Fruit fly (Drosophila melanogaster) whole organism, embryonic: ENCODE data around the gene TfIIS.

Experiments used
- CG10321 ChIP-seq: fragments of 200-800 bp; sonication (Bioruptor generic); IDR thresholded peaks from 2 replicates; pipeline ENCODE4 v1.3.6; 2022; ENCODE audit warnings: missing biosample characterization, missing genetic modification characterization
- CG11398 ChIP-seq: fragments of 200-800 bp; sonication (Bioruptor generic); optimal IDR thresholded peaks from 2 replicates; lab custom pipeline; 2016; ENCODE audit warnings: missing biosample characterization, missing genetic modification characterization
- CG11504 ChIP-seq: fragments of 200-800 bp; sonication (Bioruptor generic); optimal IDR thresholded peaks from 3 replicates; lab custom pipeline; 2019; ENCODE audit warnings: missing biosample characterization, mild to moderate bottlenecking, missing genetic modification characterization, moderate library complexity
- CG12155 ChIP-seq: fragments of 200-800 bp; sonication (Bioruptor generic); optimal IDR thresholded peaks from 3 replicates; lab custom pipeline; 2016; ENCODE audit warnings: missing biosample characterization, missing genetic modification characterization
- CG13424 ChIP-seq: fragments of 200-800 bp; sonication (Bioruptor generic); optimal IDR thresholded peaks from 2 replicates; lab custom pipeline; 2019; ENCODE audit warnings: missing biosample characterization, mild to moderate bottlenecking, missing genetic modification characterization, moderate library complexity
- CG15073 ChIP-seq: fragments of 200-800 bp; sonication (Bioruptor generic); optimal IDR thresholded peaks from 2 replicates; lab custom pipeline; 2016; ENCODE audit warnings: missing biosample characterization, missing genetic modification characterization
- CG15514 ChIP-seq: fragments of 200-800 bp; sonication (Bioruptor generic); optimal IDR thresholded peaks from 3 replicates; lab custom pipeline; 2017; ENCODE audit warnings: missing biosample characterization, missing genetic modification characterization, mild to moderate bottlenecking, moderate library complexity, missing genetic modification reagents
- CG15696 ChIP-seq: fragments of 200-800 bp; sonication (Bioruptor generic); optimal IDR thresholded peaks from 2 replicates; lab custom pipeline; 2019; ENCODE audit warnings: missing biosample characterization, mild to moderate bottlenecking, missing genetic modification characterization, moderate library complexity
- CG17361 ChIP-seq: fragments of 200-800 bp; sonication (Bioruptor generic); IDR thresholded peaks from 3 replicates; pipeline ENCODE4 v1.3.6; 2022; ENCODE audit warnings: missing biosample characterization, missing genetic modification characterization
- CG17385 ChIP-seq: fragments of 200-800 bp; sonication (Bioruptor generic); optimal IDR thresholded peaks from 3 replicates; lab custom pipeline; 2018; ENCODE audit warnings: missing biosample characterization, mild to moderate bottlenecking, missing genetic modification characterization
- CG2120 ChIP-seq: fragments of 200-800 bp; sonication (Bioruptor generic); optimal IDR thresholded peaks from 3 replicates; lab custom pipeline; 2016; ENCODE audit warnings: missing biosample characterization, missing genetic modification characterization
- CG2199 ChIP-seq: fragments of 200-800 bp; sonication (Bioruptor generic); IDR thresholded peaks from 3 replicates; pipeline ENCODE4 v1.3.6; 2022; ENCODE audit warnings: missing biosample characterization, missing genetic modification characterization
- CG2678 ChIP-seq: fragments of 200-800 bp; sonication (Bioruptor generic); optimal IDR thresholded peaks from 3 replicates; lab custom pipeline; 2019; ENCODE audit warnings: missing biosample characterization, mild to moderate bottlenecking, missing genetic modification characterization, moderate library complexity
- CG30403 ChIP-seq: fragments of 200-800 bp; sonication (Bioruptor generic); optimal IDR thresholded peaks from 3 replicates; lab custom pipeline; 2016; ENCODE audit warnings: missing biosample characterization, missing genetic modification characterization
- CG3163 ChIP-seq: fragments of 200-800 bp; sonication (Bioruptor generic); optimal IDR thresholded peaks from 3 replicates; lab custom pipeline; 2016; ENCODE audit warnings: missing biosample characterization, missing genetic modification characterization
- CG42726 ChIP-seq: fragments of 200-800 bp; sonication (Bioruptor generic); IDR thresholded peaks from 2 replicates; pipeline ENCODE4 v1.3.6; 2022; ENCODE audit warnings: missing biosample characterization, missing genetic modification characterization; ENCODE audit not compliant: partially characterized antibody
- CG7556 ChIP-seq: fragments of 200-800 bp; sonication (Bioruptor generic); optimal IDR thresholded peaks from 2 replicates; lab custom pipeline; 2017; ENCODE audit warnings: missing biosample characterization, mild to moderate bottlenecking, missing genetic modification characterization
- CG8388 ChIP-seq: fragments of 200-800 bp; sonication (Bioruptor generic); optimal IDR thresholded peaks from 2 replicates; lab custom pipeline; 2019; ENCODE audit warnings: missing biosample characterization, mild to moderate bottlenecking, missing genetic modification characterization, moderate library complexity
- CG8924 ChIP-seq: fragments of 200-800 bp; optimal IDR thresholded peaks from 3 replicates; lab custom pipeline; 2019; ENCODE audit warnings: missing biosample characterization, mild to moderate bottlenecking, missing genetic modification characterization, moderate library complexity
- CG9932 ChIP-seq: fragments of 200-800 bp; sonication (Bioruptor generic); IDR thresholded peaks from 2 replicates; pipeline ENCODE4 v1.3.6; 2022; ENCODE audit warnings: missing biosample characterization, missing genetic modification characterization
- CTCF ChIP-seq: fragments of 200-800 bp; sonication (Bioruptor generic); optimal IDR thresholded peaks from 2 replicates; lab custom pipeline; 2017; ENCODE audit warnings: missing biosample characterization, mild to moderate bottlenecking, missing genetic modification characterization, moderate library complexity
- CoRest ChIP-seq: fragments of 200-800 bp; sonication (Bioruptor generic); optimal IDR thresholded peaks from 3 replicates; lab custom pipeline; 2018; ENCODE audit warnings: missing biosample characterization, mild to moderate bottlenecking, missing genetic modification characterization, moderate library complexity
- D19A ChIP-seq: fragments of 200-800 bp; optimal IDR thresholded peaks from 3 replicates; lab custom pipeline; 2019; ENCODE audit warnings: missing biosample characterization, mild to moderate bottlenecking, missing genetic modification characterization, moderate library complexity
- GATAe ChIP-seq: fragments of 200-800 bp; sonication (Bioruptor generic); conservative IDR thresholded peaks from 2 replicates; pipeline ENCODE4 v1.3.6; 2022; ENCODE audit warnings: missing biosample characterization, missing genetic modification characterization
- HHEX ChIP-seq: fragments of 200-800 bp; sonication (Bioruptor generic); optimal IDR thresholded peaks from 3 replicates; lab custom pipeline; 2017; ENCODE audit warnings: missing biosample characterization, mild to moderate bottlenecking, missing genetic modification characterization, missing genetic modification reagents
- HLH3B ChIP-seq: fragments of 200-800 bp; sonication (Bioruptor generic); IDR thresholded peaks from 2 replicates; pipeline ENCODE4 v1.3.6; 2022; ENCODE audit warnings: missing biosample characterization, missing genetic modification characterization
- HmgZ ChIP-seq: fragments of 200-800 bp; sonication (Bioruptor generic); optimal IDR thresholded peaks from 2 replicates; lab custom pipeline; 2018; ENCODE audit warnings: missing biosample characterization, mild to moderate bottlenecking, missing genetic modification characterization
- Hmr ChIP-seq: fragments of 200-800 bp; sonication (Bioruptor generic); optimal IDR thresholded peaks from 3 replicates; lab custom pipeline; 2017; ENCODE audit warnings: mild to moderate bottlenecking, missing biosample characterization, missing genetic modification reagents, missing genetic modification characterization
- Hsf ChIP-seq: fragments of 200-800 bp; sonication (Bioruptor generic); optimal IDR thresholded peaks from 3 replicates; lab custom pipeline; 2016; ENCODE audit warnings: missing biosample characterization, missing genetic modification characterization
- Oli ChIP-seq: fragments of 200-800 bp; sonication (Bioruptor generic); optimal IDR thresholded peaks from 2 replicates; lab custom pipeline; 2018; ENCODE audit warnings: missing biosample characterization, mild to moderate bottlenecking, missing genetic modification characterization, moderate library complexity
- PHDP ChIP-seq: fragments of 200-800 bp; sonication (Bioruptor generic); optimal IDR thresholded peaks from 3 replicates; lab custom pipeline; 2018; ENCODE audit warnings: missing biosample characterization, mild to moderate bottlenecking, missing genetic modification characterization, moderate library complexity
- Pdp1 ChIP-seq, 2 experiments: fragments of 200-800 bp; sonication (Bioruptor generic); optimal IDR thresholded peaks; 3 replicates each; lab custom pipeline; 2016; ENCODE audit warnings: missing biosample characterization in 2 of 2, missing genetic modification characterization in 2 of 2, mild to moderate bottlenecking in 1 of 2, moderate library complexity in 1 of 2
- Sox102F ChIP-seq: fragments of 200-800 bp; sonication (Bioruptor generic); optimal IDR thresholded peaks from 2 replicates; lab custom pipeline; 2018; ENCODE audit warnings: missing biosample characterization, mild to moderate bottlenecking, missing genetic modification characterization, moderate library complexity
- Ssrp ChIP-seq: fragments of 200-800 bp; sonication (Bioruptor generic); optimal IDR thresholded peaks from 2 replicates; lab custom pipeline; 2018; ENCODE audit warnings: missing biosample characterization, mild to moderate bottlenecking, missing genetic modification characterization, moderate library complexity
- Xbp1 ChIP-seq: fragments of 200-800 bp; sonication (Bioruptor generic); optimal IDR thresholded peaks from 3 replicates; lab custom pipeline; 2016; ENCODE audit warnings: missing biosample characterization, mild to moderate bottlenecking, missing genetic modification characterization
- abd-A ChIP-seq: fragments of 200-800 bp; sonication (Bioruptor generic); optimal IDR thresholded peaks from 3 replicates; lab custom pipeline; 2019; ENCODE audit warnings: missing biosample characterization, mild to moderate bottlenecking, missing genetic modification characterization, moderate library complexity
- bowl ChIP-seq: fragments of 200-800 bp; sonication (Bioruptor generic); IDR thresholded peaks from 2 replicates; pipeline ENCODE4 v1.3.6; 2022; ENCODE audit warnings: missing biosample characterization, missing genetic modification characterization
- bsh ChIP-seq, 2 experiments: fragments of 200-800 bp; sonication (Bioruptor generic); optimal IDR thresholded peaks; 2 replicates each; lab custom pipeline; 2017 to 2018; ENCODE audit warnings: mild to moderate bottlenecking in 2 of 2, missing biosample characterization in 2 of 2, missing genetic modification characterization in 2 of 2, moderate library complexity in 1 of 2
- fd96Cb ChIP-seq: fragments of 200-800 bp; sonication (Bioruptor generic); optimal IDR thresholded peaks from 2 replicates; lab custom pipeline; 2018; ENCODE audit warnings: missing biosample characterization, mild to moderate bottlenecking, missing genetic modification characterization, moderate library complexity
- grau ChIP-seq: fragments of 200-800 bp; optimal IDR thresholded peaks from 3 replicates; lab custom pipeline; 2019; ENCODE audit warnings: missing biosample characterization, mild to moderate bottlenecking, missing genetic modification characterization, moderate library complexity
- h ChIP-seq: fragments of >200 bp; optimal IDR thresholded peaks from 2 replicates; lab custom pipeline; 2017
- lab ChIP-seq: fragments of 200-800 bp; sonication (Bioruptor generic); optimal IDR thresholded peaks from 3 replicates; lab custom pipeline; 2017; ENCODE audit warnings: missing biosample characterization, missing genetic modification characterization, mild to moderate bottlenecking, moderate library complexity, missing genetic modification reagents
- lola ChIP-seq, 3 experiments: fragments of >200 bp in 2 of 3; fragments of 200-800 bp in 1 of 3; sonication (Bioruptor generic) in 1 of 3; optimal IDR thresholded peaks; 2 replicates each; lab custom pipeline; 2017 to 2019; ENCODE audit warnings: missing biosample characterization in 3 of 3, missing genetic modification characterization in 3 of 3, mild to moderate bottlenecking in 1 of 3, moderate library complexity in 1 of 3
- mirr ChIP-seq: fragments of 200-800 bp; sonication (Bioruptor generic); optimal IDR thresholded peaks from 3 replicates; lab custom pipeline; 2018; ENCODE audit warnings: missing biosample characterization, mild to moderate bottlenecking, missing genetic modification characterization
- nmo ChIP-seq: fragments of 200-800 bp; sonication (Bioruptor generic); optimal IDR thresholded peaks from 2 replicates; lab custom pipeline; 2018; ENCODE audit warnings: missing biosample characterization, mild to moderate bottlenecking, missing genetic modification characterization, moderate library complexity
- org-1 ChIP-seq: fragments of 200-800 bp; sonication (Bioruptor generic); optimal IDR thresholded peaks from 2 replicates; lab custom pipeline; 2017; ENCODE audit warnings: missing biosample characterization, missing genetic modification characterization
- p53 ChIP-seq: fragments of 200-800 bp; sonication (Bioruptor generic); optimal IDR thresholded peaks from 2 replicates; lab custom pipeline; 2016; ENCODE audit warnings: missing biosample characterization, missing genetic modification characterization
- pros ChIP-seq: fragments of 200-800 bp; sonication (Bioruptor generic); optimal IDR thresholded peaks from 3 replicates; lab custom pipeline; 2019; ENCODE audit warnings: missing biosample characterization, mild to moderate bottlenecking, missing genetic modification characterization, moderate library complexity
- psq ChIP-seq: fragments of 200-800 bp; sonication (Bioruptor generic); optimal IDR thresholded peaks from 2 replicates; lab custom pipeline; 2017; ENCODE audit warnings: missing biosample characterization, missing genetic modification characterization
- pzg ChIP-seq: fragments of 200-800 bp; sonication (Bioruptor generic); optimal IDR thresholded peaks from 3 replicates; lab custom pipeline; 2018; ENCODE audit warnings: missing biosample characterization, mild to moderate bottlenecking, missing genetic modification characterization, moderate library complexity
- sima ChIP-seq: fragments of 200-800 bp; sonication (Bioruptor generic); optimal IDR thresholded peaks from 2 replicates; lab custom pipeline; 2016; ENCODE audit warnings: missing biosample characterization, missing genetic modification characterization

TfIIS gene

DNA sequence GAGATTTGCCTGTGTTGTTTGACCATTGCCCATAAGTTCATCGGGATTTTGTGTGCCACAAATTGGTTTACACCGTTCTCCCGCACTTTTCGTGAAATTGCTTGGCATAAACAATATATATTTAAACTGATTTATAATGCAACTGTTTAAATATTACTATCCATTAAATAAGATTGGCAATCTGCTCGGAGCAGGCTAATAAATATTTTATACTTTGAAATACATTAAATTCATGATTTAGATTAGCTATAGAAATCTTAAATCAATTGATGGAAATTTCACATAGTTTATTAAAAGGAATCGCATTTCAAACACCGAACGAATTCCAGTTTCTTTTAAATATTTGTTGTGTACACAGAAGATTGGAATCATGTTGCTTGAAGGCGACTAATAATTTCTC, 5.6 kb upstream of the TfIIS start (continued):
- peak; percentile 30 for TF ChIP-seq CoRest
- peak; percentile 0 for TF ChIP-seq CG12155 (GFP tag; lab: Kevin White, UChicago)
- TF ChIP-seq Xbp1 (GFP tag; lab: Kevin White, UChicago) = peak; percentile 2
- peak; percentile 42 for TF ChIP-seq Ssrp (tag; lab: Kevin White, UChicago)
- no peak for TF ChIP-seq HmgZ
- TF ChIP-seq CG13424 = peak; percentile 45
- TF ChIP-seq grau = peak; percentile 52
- TF ChIP-seq nmo (GFP tag; lab: Kevin White, UChicago) = peak; percentile 5
- peak; percentile 38 for TF ChIP-seq Sox102F
- TF ChIP-seq CG17361 (GFP tag; lab: Robert Waterston, UW) = 0 out of 3 replicates have a peak, but pooled peaks have one; percentile 16
- peak in 1 of 3 experiments; percentile 14 for TF ChIP-seq lola (GFP tag; optimal IDR thresholded peaks at IDR 0.05; lab: Kevin White, UChicago)
- peak; percentile 50 for TF ChIP-seq CG30403 (GFP tag; lab: Kevin White, UChicago)
- TF ChIP-seq CG7556 = peak; percentile 24
- TF ChIP-seq CG10321 = no peak
- no peak for TF ChIP-seq fd96Cb (tag; lab: Kevin White, UChicago)
- peak; percentile 17 for TF ChIP-seq CG2120
- peak; percentile 24 for TF ChIP-seq CG2678 (tag; lab: Kevin White, UChicago)
- no peak for TF ChIP-seq CTCF (GFP tag; lab: Kevin White, UChicago)
- TF ChIP-seq CG17385 (GFP tag; lab: Kevin White, UChicago) = peak; percentile 9
- no peak for TF ChIP-seq abd-A (tag; lab: Kevin White, UChicago)
- TF ChIP-seq sima (GFP tag; lab: Kevin White, UChicago) = no peak
- TF ChIP-seq Hmr (GFP tag; lab: Kevin White, UChicago) = peak; percentile 3
- peak; percentile 1 for TF ChIP-seq CG8924 (tag; lab: Kevin White, UChicago)
- peak in 1 of 2 experiments; percentile 1 for TF ChIP-seq bsh (GFP tag; optimal IDR thresholded peaks at IDR 0.05; lab: Kevin White, UChicago)
- peak; percentile 53 for TF ChIP-seq CG11504 (tag; lab: Kevin White, UChicago)
- TF ChIP-seq CG15696 (tag; lab: Kevin White, UChicago) = no peak
- no peak for TF ChIP-seq p53
- peak; percentile 15 for TF ChIP-seq CG8388 (GFP tag; lab: Kevin White, UChicago)
- TF ChIP-seq CG11398 (GFP tag; lab: Kevin White, UChicago) = no peak
- no peak for TF ChIP-seq org-1 (GFP tag; lab: Kevin White, UChicago)
- no peak for TF ChIP-seq HLH3B (GFP tag; lab: Robert Waterston, UW)
- no peak for TF ChIP-seq mirr (GFP tag; lab: Kevin White, UChicago)
- peak; percentile 15; the same call in 1 of the 2 replicates for TF ChIP-seq CG9932
- peak; percentile 1 for TF ChIP-seq Hsf
- peak; percentile 24 for TF ChIP-seq PHDP (tag; lab: Kevin White, UChicago)
- TF ChIP-seq CG3163 (GFP tag; lab: Kevin White, UChicago) = no peak
- TF ChIP-seq Oli = peak; percentile 23

dm6 chr2L:15065663-15066062, 5.1 kb upstream of the TfIIS start:
- TF ChIP-seq lab (peak; percentile 8), CG15073 (no peak), psq (GFP tag; lab: Kevin White, UChicago) (no peak), HmgZ (peak; percentile 56), CG2199 (peak; percentile 93), D19A (tag; lab: Kevin White, UChicago) (peak; percentile 12), Pdp1 (GFP tag; optimal IDR thresholded peaks at IDR 0.05; lab: Kevin White, UChicago) (peak in 1 of 2 experiments; percentile 72), bowl (no peak), HHEX (no peak), GATAe (GFP tag; lab: Robert Waterston, UW) (peak; percentile 88), pzg (GFP tag; lab: Kevin White, UChicago) (no peak), CG15514 (GFP tag; lab: Kevin White, UChicago) (peak; percentile 4), CG42726 (GFP tag; lab: Robert Waterston, UW) (0 out of 2 replicates have a peak, but pooled peaks have one; percentile 4), mirr (GFP tag; lab: Kevin White, UChicago) (peak; percentile 85), h (lab: Kevin White, UChicago) (no peak), pros (GFP tag; lab: Kevin White, UChicago) (peak; percentile 26), CG11504 (tag; lab: Kevin White, UChicago) (no peak)
